Fruit fly (Drosophila melanogaster) Kc167 (cell line): ENCODE data around the gene Klp64D.

ENCODE experiments used
- Myc ChIP-seq: fragments of >200 bp; optimal IDR thresholded peaks from 2 replicates; lab custom pipeline; 2017; ENCODE audit warnings: missing external identifiers
- psq ChIP-seq: fragments of >200 bp; optimal IDR thresholded peaks from 2 replicates; lab custom pipeline; 2017; ENCODE audit warnings: missing external identifiers
- ttk ChIP-seq: sonication (Bioruptor generic); optimal IDR thresholded peaks from 2 replicates; lab custom pipeline; 2017; ENCODE audit warnings: missing external identifiers

- TF ChIP-seq psq (lab: Kevin White, UChicago): no peak
- no peak for TF ChIP-seq ttk (lab: Kevin White, UChicago)
- TF ChIP-seq Myc (lab: Kevin White, UChicago): no peak
Measured at dm6 chr3L:5341770-5342318, 17.3 kb downstream of the Klp64D start.
